Worm (Caenorhabditis elegans): Measurements from ENCODE around the gene clc-5.

- no peak for TF ChIP-seq W03F9.2 (tag; optimal IDR thresholded peaks at IDR 0.05)
- TF ChIP-seq him-1 (tag; optimal IDR thresholded peaks at IDR 0.05), result no peak
- no peak for TF ChIP-seq dao-5 (tag; optimal IDR thresholded peaks at IDR 0.05)
These were observed 23.4 kb upstream of the clc-5 start, which contains the start of gene C10A4.2 for ce11 chrX:7409935-7410334.
